Fruit fly (Drosophila melanogaster): Measurements from ENCODE around the gene Sfp24Bd.

DNA sequence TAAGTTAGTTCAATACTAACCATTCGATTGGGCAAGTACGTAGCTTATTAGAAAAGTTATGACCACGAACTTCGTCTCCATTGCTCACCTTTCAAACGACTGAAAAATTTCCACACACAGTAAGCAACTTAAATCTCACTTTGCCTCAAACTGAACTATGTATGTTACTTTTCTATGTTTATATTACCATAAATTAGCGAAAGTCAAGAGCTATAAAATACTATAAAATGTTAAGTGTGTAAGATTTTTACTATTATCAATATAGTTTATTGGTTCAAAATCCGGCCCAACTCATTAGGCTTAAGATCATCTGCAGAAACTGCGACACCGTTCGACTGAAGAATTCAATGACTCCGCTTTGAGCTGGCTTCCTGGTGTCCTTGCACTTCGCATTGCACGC, 483 bp downstream of the Sfp24Bd start, which contains the start of gene Sfp24Ba:
- TF ChIP-seq CG6854 (GFP tag; optimal IDR thresholded peaks at IDR 0.05) (no peak), CG32006 (GFP tag; optimal IDR thresholded peaks at IDR 0.05) (no peak), CG6808 (GFP tag; optimal IDR thresholded peaks at IDR 0.05) (no peak), Smox (GFP tag; optimal IDR thresholded peaks at IDR 0.05) (no peak)
